Worm (Caenorhabditis elegans) whole organism, L3 larva: ENCODE results near the gene ekl-5.

ENCODE experiments used
- R02D3.7 ChIP-seq: fragments of 150-350 bp; optimal IDR thresholded peaks from 2 replicates; lab custom pipeline; 2014; ENCODE audit warnings: missing biosample characterization, missing genetic modification characterization
- ama-1 ChIP-seq: fragments of 150-350 bp; optimal IDR thresholded peaks from 2 replicates; lab custom pipeline; 2018
- ceh-82 ChIP-seq: fragments of 150-350 bp; optimal IDR thresholded peaks from 2 replicates; lab custom pipeline; 2014; ENCODE audit warnings: missing biosample characterization, missing genetic modification characterization
- jun-1 ChIP-seq: fragments of 150-350 bp; optimal IDR thresholded peaks from 2 replicates; lab custom pipeline; 2014; ENCODE audit warnings: missing biosample characterization, missing genetic modification reagents, missing genetic modification characterization
- lin-15B ChIP-seq: fragments of 150-350 bp; optimal IDR thresholded peaks from 2 replicates; lab custom pipeline; 2014; ENCODE audit warnings: missing biosample characterization, missing genetic modification characterization
- nfya-1 ChIP-seq: sonication (generic microtip); optimal IDR thresholded peaks from 2 replicates; lab custom pipeline; 2017; ENCODE audit warnings: missing genetic modification characterization, mild to moderate bottlenecking, missing compliant biosample characterization, antibody characterized with exemption, moderate library complexity; ENCODE audit not compliant: insufficient read depth
- nhr-237 ChIP-seq: fragments of 150-350 bp; optimal IDR thresholded peaks from 2 replicates; lab custom pipeline; 2014; ENCODE audit warnings: missing biosample characterization, missing genetic modification characterization
- nhr-28 ChIP-seq: fragments of 150-350 bp; optimal IDR thresholded peaks from 2 replicates; lab custom pipeline; 2014; ENCODE audit warnings: missing biosample characterization, missing genetic modification characterization
- skn-1 ChIP-seq: fragments of 150-350 bp; optimal IDR thresholded peaks from 2 replicates; lab custom pipeline; 2014; ENCODE audit warnings: missing biosample characterization, missing genetic modification characterization
- tbx-2 ChIP-seq: sonication (generic microtip); optimal IDR thresholded peaks from 2 replicates; lab custom pipeline; 2016; ENCODE audit warnings: mild to moderate bottlenecking, missing genetic modification characterization, missing compliant biosample characterization
- unc-62 ChIP-seq: fragments of 150-350 bp; sonication (generic microtip); optimal IDR thresholded peaks from 4 replicates; lab custom pipeline; 2014; ENCODE audit warnings: missing biosample characterization, missing genetic modification reagents, missing genetic modification characterization
- zag-1 ChIP-seq: fragments of 150-350 bp; optimal IDR thresholded peaks from 2 replicates; lab custom pipeline; 2014; ENCODE audit warnings: missing biosample characterization, missing genetic modification characterization
- ztf-11 ChIP-seq: fragments of 150-350 bp; optimal IDR thresholded peaks from 2 replicates; lab custom pipeline; 2014; ENCODE audit warnings: missing biosample characterization, missing genetic modification characterization
- ztf-4 ChIP-seq: fragments of 150-350 bp; optimal IDR thresholded peaks from 2 replicates; lab custom pipeline; 2014; ENCODE audit warnings: missing biosample characterization, missing genetic modification characterization

DNA sequence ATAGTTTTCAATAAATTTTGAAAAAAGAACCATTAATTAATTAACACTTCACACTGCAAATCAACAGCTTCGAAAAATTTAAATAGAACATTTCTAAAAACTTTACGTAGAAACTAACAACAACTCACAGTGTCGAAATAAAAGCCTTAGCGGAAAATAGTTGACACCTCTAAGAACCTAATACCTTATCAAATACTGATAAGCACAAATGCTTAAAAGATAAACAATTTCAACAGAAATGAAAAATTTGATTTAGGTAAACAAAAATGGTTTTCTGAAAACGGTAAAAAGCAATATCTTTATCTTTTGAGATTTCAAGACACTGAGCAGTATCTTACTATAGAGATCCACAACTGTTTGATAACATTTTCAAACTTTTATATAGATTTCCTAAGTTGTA lies 40.1 kb downstream of the ekl-5 start:
- no peak for TF ChIP-seq nhr-28 (tag; lab: Kevin White, UChicago)
- TF ChIP-seq nhr-237 (tag; lab: Kevin White, UChicago), result no peak
- TF ChIP-seq R02D3.7 (tag; lab: Kevin White, UChicago), result no peak
- no peak for TF ChIP-seq zag-1 (tag; lab: Kevin White, UChicago)
- no peak for TF ChIP-seq tbx-2
- TF ChIP-seq lin-15B (tag; lab: Kevin White, UChicago), result no peak
- no peak for TF ChIP-seq ztf-4 (tag; lab: Kevin White, UChicago)
- TF ChIP-seq ama-1 (lab: Kevin White, UChicago), result no peak
- TF ChIP-seq nfya-1 (tag; lab: Kevin White, UChicago), result no peak
- TF ChIP-seq jun-1, result no peak
- no peak for TF ChIP-seq unc-62 (GFP tag; lab: Kevin White, UChicago)
- TF ChIP-seq ztf-11 (tag; lab: Kevin White, UChicago), result no peak
- no peak for TF ChIP-seq skn-1 (tag; lab: Kevin White, UChicago)
- no peak for TF ChIP-seq ceh-82
